Fruit fly (Drosophila melanogaster): ENCODE results near the gene prage.

prage gene

DNA sequence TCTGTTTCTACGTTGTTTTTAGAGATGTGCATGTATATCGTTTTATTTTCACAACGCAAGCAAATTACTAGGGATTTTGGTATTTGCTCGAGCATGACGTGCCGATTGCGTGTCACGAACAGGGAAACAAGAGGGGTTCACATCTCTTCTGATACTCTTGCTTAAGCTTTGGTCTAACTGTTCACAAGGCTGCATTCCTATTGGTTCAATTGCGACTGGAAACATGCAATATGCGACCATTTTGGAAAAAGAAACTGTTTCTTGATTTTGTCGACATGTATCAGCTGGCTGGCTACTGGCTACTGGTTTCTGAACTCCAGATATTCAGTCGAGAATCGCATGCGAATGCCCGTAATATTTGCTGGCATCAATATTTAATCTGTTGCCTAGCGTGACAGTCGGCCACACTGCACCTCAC lies 106.6 kb downstream of the prage start, which contains the start of gene Coa8 (continued):
- TF ChIP-seq CG15269 (tag; optimal IDR thresholded peaks at IDR 0.05) (peak; percentile 55), CG6254 (GFP tag; optimal IDR thresholded peaks at IDR 0.05) (no peak), ac (GFP tag; optimal IDR thresholded peaks at IDR 0.05) (no peak), CG9609 (GFP tag; optimal IDR thresholded peaks at IDR 0.05) (peak; percentile 66), Dad (GFP tag; optimal IDR thresholded peaks at IDR 0.05) (peak; percentile 19), CG11696 (GFP tag; IDR thresholded peaks at IDR 0.05) (no peak), Jarid2 (GFP tag; optimal IDR thresholded peaks at IDR 0.05) (no peak), pan (optimal IDR thresholded peaks at IDR 0.05) (no peak), pan (GFP tag; optimal IDR thresholded peaks at IDR 0.05 in 1 of 2, IDR thresholded peaks at IDR 0.05 in 1 of 2) (peak in 1 of 2 experiments; percentile 54), nerfin-2 (GFP tag; IDR thresholded peaks at IDR 0.05; ENCODE audit: partially characterized antibody) (no peak), CG16863 (GFP tag; optimal IDR thresholded peaks at IDR 0.05) (no peak), CG9215 (GFP tag; IDR thresholded peaks at IDR 0.05) (peak; percentile 50), oc (tag; optimal IDR thresholded peaks at IDR 0.05) (no peak), trem (tag; optimal IDR thresholded peaks at IDR 0.05) (peak; percentile 7), Hr51 (GFP tag; optimal IDR thresholded peaks at IDR 0.05) (peak in 1 of 2 experiments; percentile 34), Dek (tag; optimal IDR thresholded peaks at IDR 0.05) (peak; percentile 5), nerfin-1 (tag; optimal IDR thresholded peaks at IDR 0.05) (peak; percentile 16), CG11560 (tag; IDR thresholded peaks at IDR 0.05) (no peak), zfh1 (GFP tag; IDR thresholded peaks at IDR 0.05) (peak; percentile 46; the same call in 2 of the 3 replicates), Nf-YB (GFP tag; optimal IDR thresholded peaks at IDR 0.05) (peak; percentile 4), CG33557 (GFP tag; optimal IDR thresholded peaks at IDR 0.05) (no peak), sisA (GFP tag; IDR thresholded peaks at IDR 0.05) (peak; percentile 40), Neu2 (GFP tag; optimal IDR thresholded peaks at IDR 0.05; ENCODE audit: borderline replicate concordance) (no peak), Meics (GFP tag; optimal IDR thresholded peaks at IDR 0.05) (peak; percentile 38), Antp (GFP tag; optimal IDR thresholded peaks at IDR 0.05) (peak; percentile 47), CG3995 (GFP tag; optimal IDR thresholded peaks at IDR 0.05) (peak; percentile 30), Sry-δ (GFP tag; optimal IDR thresholded peaks at IDR 0.05) (peak; percentile 52), Xrp1 (GFP tag; IDR thresholded peaks at IDR 0.05) (peak; percentile 44), Awh (GFP tag; IDR thresholded peaks at IDR 0.05) (0 out of 2 replicates have a peak, but pooled peaks have one; percentile 42), Ets97D (GFP tag; optimal IDR thresholded peaks at IDR 0.05) (peak; percentile 9), CG3281 (GFP tag; optimal IDR thresholded peaks at IDR 0.05) (peak; percentile 21), salm (tag; optimal IDR thresholded peaks at IDR 0.05) (no peak), pho (GFP tag; optimal IDR thresholded peaks at IDR 0.05) (peak; percentile 44), CG13624 (GFP tag; optimal IDR thresholded peaks at IDR 0.05) (peak; percentile 40), prd (optimal IDR thresholded peaks at IDR 0.05) (no peak), prd (GFP tag; IDR thresholded peaks at IDR 0.05) (peak; percentile 61), bcd (GFP tag; optimal IDR thresholded peaks at IDR 0.05) (peak; percentile 37), Dfd (GFP tag; optimal IDR thresholded peaks at IDR 0.05) (no peak), CG15514 (GFP tag; optimal IDR thresholded peaks at IDR 0.05) (peak; percentile 53), knrl (GFP tag; IDR thresholded peaks at IDR 0.05; ENCODE audit: partially characterized antibody) (peak; percentile 63; the same call in 2 of the 3 replicates), vvl (GFP tag; IDR thresholded peaks at IDR 0.05) (no peak; the same call in 1 of the 2 replicates), ssp (GFP tag; IDR thresholded peaks at IDR 0.05) (peak; percentile 42; the same call in 1 of the 2 replicates), CG11085 (GFP tag; IDR thresholded peaks at IDR 0.05) (0 out of 2 replicates have a peak, but pooled peaks have one; percentile 14), YL-1 (GFP tag; optimal IDR thresholded peaks at IDR 0.05) (peak; percentile 10), CG34422 (GFP tag; IDR thresholded peaks at IDR 0.05) (0 out of 3 replicates have a peak, but pooled peaks have one; percentile 47), crc (GFP tag; optimal IDR thresholded peaks at IDR 0.05) (no peak), CG4404 (GFP tag; IDR thresholded peaks at IDR 0.05) (peak; percentile 33; the same call in 1 of the 2 replicates), Elba2 (GFP tag; optimal IDR thresholded peaks at IDR 0.05) (peak; percentile 22), dpn (GFP tag; optimal IDR thresholded peaks at IDR 0.05) (peak; percentile 24 to 26), nau (GFP tag; optimal IDR thresholded peaks at IDR 0.05) (no peak)

Data from whole organism, embryonic.